Worm (Caenorhabditis elegans) whole organism, midembryonic: ENCODE measurements around the gene srlf-5.

Source experiments
- flt-1 ChIP-seq: fragments of 200-800 bp; sonication (Bioruptor generic); IDR thresholded peaks from 2 replicates; pipeline ENCODE4 v1.3.6; 2022; ENCODE audit warnings: missing genetic modification characterization, missing compliant biosample characterization
- med-1 ChIP-seq: sonication (generic microtip); optimal IDR thresholded peaks from 2 replicates; lab custom pipeline; 2017; ENCODE audit warnings: missing genetic modification characterization, mild to moderate bottlenecking, missing compliant biosample characterization, antibody characterized with exemption, missing genetic modification reagents; ENCODE audit not compliant: insufficient read depth
- ref-1 ChIP-seq: fragments of 200-800 bp; sonication (Bioruptor generic); conservative IDR thresholded peaks from 2 replicates; pipeline ENCODE4 v1.3.6; 2022; ENCODE audit warnings: missing genetic modification reagents, missing genetic modification characterization, missing compliant biosample characterization
- ztf-23 ChIP-seq: fragments of 200-800 bp; sonication (Bioruptor generic); IDR thresholded peaks from 2 replicates; pipeline ENCODE4 v1.3.6; 2022; ENCODE audit warnings: missing genetic modification reagents, missing genetic modification characterization, missing compliant biosample characterization
- ztf-29 ChIP-seq: fragments of 200-800 bp; sonication (Bioruptor generic); IDR thresholded peaks from 2 replicates; pipeline ENCODE4 v1.3.6; 2022; ENCODE audit warnings: missing genetic modification reagents, missing genetic modification characterization, missing compliant biosample characterization

- TF ChIP-seq flt-1 (GFP tag; lab: Robert Waterston, UW) (no peak), ztf-23 (GFP tag; lab: Robert Waterston, UW) (no peak), med-1 (GFP tag; lab: Kevin White, UChicago) (no peak), ref-1 (no peak), ztf-29 (GFP tag; lab: Robert Waterston, UW) (no peak)
These were observed 50.0 kb downstream of the srlf-5 start for ce11 chrIV:12876558-12876957.
